Fruit fly (Drosophila melanogaster) whole organism, embryonic: ENCODE results near the gene CG10019.
A peak's percentile ranks its signal among the peaks of the same experiment; 100 is the strongest.

Source experiments
- CG10209 ChIP-seq: fragments of 200-800 bp; sonication (Bioruptor generic); optimal IDR thresholded peaks from 3 replicates; lab custom pipeline; 2017; ENCODE audit warnings: missing biosample characterization, mild to moderate bottlenecking, missing genetic modification characterization, missing genetic modification reagents
- CG10462 ChIP-seq: fragments of 200-800 bp; sonication (Bioruptor generic); optimal IDR thresholded peaks from 2 replicates; lab custom pipeline; 2016; ENCODE audit warnings: missing biosample characterization, missing genetic modification characterization
- CG10979 ChIP-seq: fragments of 200-800 bp; sonication (Bioruptor generic); optimal IDR thresholded peaks from 2 replicates; lab custom pipeline; 2018; ENCODE audit warnings: missing biosample characterization, mild to moderate bottlenecking, missing genetic modification characterization, moderate library complexity
- CG11247 ChIP-seq: fragments of 200-800 bp; sonication (Bioruptor generic); IDR thresholded peaks from 2 replicates; pipeline ENCODE4 v1.3.6; 2022; ENCODE audit warnings: missing biosample characterization, missing genetic modification characterization
- CG14710 ChIP-seq: fragments of 200-800 bp; sonication (Bioruptor generic); optimal IDR thresholded peaks from 3 replicates; lab custom pipeline; 2019; ENCODE audit warnings: missing biosample characterization, mild to moderate bottlenecking, missing genetic modification characterization, moderate library complexity
- CG14860 ChIP-seq: fragments of 200-800 bp; sonication (Bioruptor generic); IDR thresholded peaks from 3 replicates; pipeline ENCODE4 v1.3.6; 2022; ENCODE audit warnings: missing biosample characterization, missing genetic modification characterization; ENCODE audit not compliant: partially characterized antibody
- CG16813 ChIP-seq: fragments of 200-800 bp; sonication (Bioruptor generic); IDR thresholded peaks from 3 replicates; pipeline ENCODE4 v1.3.6; 2022; ENCODE audit warnings: missing biosample characterization, missing genetic modification characterization; ENCODE audit not compliant: partially characterized antibody
- CG16815 ChIP-seq: fragments of 200-800 bp; sonication (Bioruptor generic); optimal IDR thresholded peaks from 3 replicates; lab custom pipeline; 2017; ENCODE audit warnings: missing biosample characterization, mild to moderate bottlenecking, missing genetic modification characterization
- CG17829 ChIP-seq: fragments of 200-800 bp; optimal IDR thresholded peaks from 2 replicates; lab custom pipeline; 2019; ENCODE audit warnings: missing biosample characterization, mild to moderate bottlenecking, missing genetic modification characterization, moderate library complexity
- CG18011 ChIP-seq: fragments of 200-800 bp; sonication (Bioruptor generic); optimal IDR thresholded peaks from 2 replicates; lab custom pipeline; 2017; ENCODE audit warnings: missing biosample characterization, missing genetic modification characterization, mild to moderate bottlenecking, moderate library complexity, missing genotype
- CG2678 ChIP-seq: fragments of 200-800 bp; sonication (Bioruptor generic); optimal IDR thresholded peaks from 3 replicates; lab custom pipeline; 2019; ENCODE audit warnings: missing biosample characterization, mild to moderate bottlenecking, missing genetic modification characterization, moderate library complexity
- CG5245 ChIP-seq: fragments of 200-800 bp; sonication (Bioruptor generic); optimal IDR thresholded peaks from 3 replicates; lab custom pipeline; 2016; ENCODE audit warnings: missing biosample characterization, missing genetic modification characterization
- CG6765 ChIP-seq: fragments of 200-800 bp; sonication (Bioruptor generic); optimal IDR thresholded peaks from 3 replicates; lab custom pipeline; 2017; ENCODE audit warnings: missing biosample characterization, mild to moderate bottlenecking, missing genetic modification characterization
- CG7372 ChIP-seq: fragments of 200-800 bp; sonication (Bioruptor generic); IDR thresholded peaks from 2 replicates; pipeline ENCODE4 v1.3.6; 2022; ENCODE audit warnings: missing biosample characterization, missing genetic modification characterization
- CG7786 ChIP-seq: fragments of 200-800 bp; sonication (Bioruptor generic); optimal IDR thresholded peaks from 2 replicates; lab custom pipeline; 2016; ENCODE audit warnings: missing biosample characterization, missing genetic modification characterization
- CG9727 ChIP-seq: fragments of 200-800 bp; sonication (Bioruptor generic); optimal IDR thresholded peaks from 3 replicates; lab custom pipeline; 2017; ENCODE audit warnings: missing biosample characterization, mild to moderate bottlenecking, missing genetic modification characterization
- CkIIα-i1 ChIP-seq: fragments of 200-800 bp; sonication (Bioruptor generic); IDR thresholded peaks from 2 replicates; pipeline ENCODE4 v1.3.6; 2022; ENCODE audit warnings: missing biosample characterization, missing genetic modification characterization
- Dbx ChIP-seq: fragments of 200-800 bp; sonication (Bioruptor generic); IDR thresholded peaks from 3 replicates; pipeline ENCODE4 v1.3.6; 2022; ENCODE audit warnings: missing biosample characterization, missing genetic modification characterization
- E2f1 ChIP-seq: fragments of 200-800 bp; sonication (Bioruptor generic); IDR thresholded peaks from 2 replicates; pipeline ENCODE4 v1.3.6; 2022; ENCODE audit warnings: missing biosample characterization, missing genetic modification characterization
- Elba2 ChIP-seq: fragments of 200-800 bp; sonication (Bioruptor generic); optimal IDR thresholded peaks from 3 replicates; lab custom pipeline; 2016; ENCODE audit warnings: missing biosample characterization, missing genetic modification characterization
- Hr51 ChIP-seq, 2 experiments: fragments of 200-800 bp; sonication (Bioruptor generic); optimal IDR thresholded peaks; 2 replicates in 1 of 2; 3 replicates in 1 of 2; lab custom pipeline; 2016 to 2018; ENCODE audit warnings: missing biosample characterization in 2 of 2, missing genetic modification characterization in 2 of 2, mild to moderate bottlenecking in 1 of 2, moderate library complexity in 1 of 2
- Hsf ChIP-seq: fragments of 200-800 bp; sonication (Bioruptor generic); optimal IDR thresholded peaks from 3 replicates; lab custom pipeline; 2016; ENCODE audit warnings: missing biosample characterization, missing genetic modification characterization
- Mes4 ChIP-seq: fragments of 200-800 bp; sonication (Bioruptor generic); optimal IDR thresholded peaks from 2 replicates; lab custom pipeline; 2016; ENCODE audit warnings: missing biosample characterization, missing genetic modification characterization
- Oaz ChIP-seq: fragments of 200-800 bp; sonication (Bioruptor generic); IDR thresholded peaks from 2 replicates; pipeline ENCODE4 v1.3.6; 2022; ENCODE audit warnings: missing biosample characterization, missing genetic modification characterization
- Spps ChIP-seq: fragments of 200-800 bp; sonication (Bioruptor generic); optimal IDR thresholded peaks from 2 replicates; lab custom pipeline; 2018; ENCODE audit warnings: missing biosample characterization, mild to moderate bottlenecking, missing genetic modification characterization
- Trl ChIP-seq, 3 experiments: fragments of >200 bp in 2 of 3; fragments of 200-800 bp in 1 of 3; sonication (Bioruptor generic) in 1 of 3; optimal IDR thresholded peaks; 2 replicates in 1 of 3; 3 replicates in 2 of 3; lab custom pipeline; 2016 to 2017; ENCODE audit warnings: missing biosample characterization in 1 of 3, missing genetic modification characterization in 1 of 3
- Xrp1 ChIP-seq: fragments of 200-800 bp; sonication (Bioruptor generic); IDR thresholded peaks from 2 replicates; pipeline ENCODE4 v1.3.6; 2022; ENCODE audit warnings: missing biosample characterization, missing genetic modification characterization
- al ChIP-seq: fragments of 200-800 bp; sonication (Bioruptor generic); IDR thresholded peaks from 2 replicates; pipeline ENCODE4 v1.3.6; 2022; ENCODE audit warnings: missing biosample characterization, missing genetic modification characterization
- ase ChIP-seq: fragments of 200-800 bp; sonication (Bioruptor generic); IDR thresholded peaks from 3 replicates; pipeline ENCODE4 v1.3.6; 2022; ENCODE audit warnings: missing biosample characterization, missing genetic modification characterization
- az2 ChIP-seq: fragments of 200-800 bp; sonication (Bioruptor generic); optimal IDR thresholded peaks from 3 replicates; lab custom pipeline; 2016; ENCODE audit warnings: missing biosample characterization, missing genetic modification characterization
- bcd ChIP-seq: fragments of 200-800 bp; sonication (Bioruptor generic); optimal IDR thresholded peaks from 2 replicates; lab custom pipeline; 2017; ENCODE audit warnings: missing biosample characterization, mild to moderate bottlenecking, missing genetic modification characterization
- dysf ChIP-seq: fragments of 200-800 bp; sonication (Bioruptor generic); IDR thresholded peaks from 3 replicates; pipeline ENCODE4 v1.3.6; 2022; ENCODE audit warnings: missing biosample characterization, missing genetic modification characterization
- eyg ChIP-seq: fragments of 200-800 bp; sonication (Bioruptor generic); optimal IDR thresholded peaks from 3 replicates; lab custom pipeline; 2016; ENCODE audit warnings: missing biosample characterization, missing genetic modification characterization
- fd102C ChIP-seq: fragments of 200-800 bp; sonication (Bioruptor generic); optimal IDR thresholded peaks from 2 replicates; lab custom pipeline; 2018; ENCODE audit warnings: missing biosample characterization, mild to moderate bottlenecking, missing genetic modification characterization, moderate library complexity
- fd96Cb ChIP-seq: fragments of 200-800 bp; sonication (Bioruptor generic); optimal IDR thresholded peaks from 2 replicates; lab custom pipeline; 2018; ENCODE audit warnings: missing biosample characterization, mild to moderate bottlenecking, missing genetic modification characterization, moderate library complexity
- gem ChIP-seq: fragments of 200-800 bp; sonication (Bioruptor generic); optimal IDR thresholded peaks from 2 replicates; lab custom pipeline; 2019; ENCODE audit warnings: missing biosample characterization, mild to moderate bottlenecking, missing genetic modification characterization, moderate library complexity
- gfzf ChIP-seq: fragments of 200-800 bp; sonication (Bioruptor generic); optimal IDR thresholded peaks from 2 replicates; lab custom pipeline; 2016; ENCODE audit warnings: missing biosample characterization, mild to moderate bottlenecking, missing genetic modification characterization, moderate library complexity
- grau ChIP-seq: fragments of 200-800 bp; optimal IDR thresholded peaks from 3 replicates; lab custom pipeline; 2019; ENCODE audit warnings: missing biosample characterization, mild to moderate bottlenecking, missing genetic modification characterization, moderate library complexity
- kay ChIP-seq: fragments of 200-800 bp; sonication (Bioruptor generic); optimal IDR thresholded peaks from 2 replicates; lab custom pipeline; 2016; ENCODE audit warnings: missing biosample characterization, missing genetic modification characterization
- pan ChIP-seq, 4 experiments: fragments of >200 bp in 3 of 4; fragments of 200-800 bp in 1 of 4; sonication (Bioruptor generic) in 1 of 4; optimal IDR thresholded peaks in 3 of 4; IDR thresholded peaks in 1 of 4; 2 replicates each; pipeline versions ENCODE4 v1.3.6 to Lab custom; 2017 to 2022; ENCODE audit warnings: missing biosample characterization in 2 of 4, missing genetic modification characterization in 2 of 4, mixed read lengths in 1 of 4
- phol ChIP-seq: fragments of 200-800 bp; sonication (Bioruptor generic); optimal IDR thresholded peaks from 3 replicates; lab custom pipeline; 2018; ENCODE audit warnings: missing biosample characterization, mild to moderate bottlenecking, missing genetic modification characterization, moderate library complexity
- pita ChIP-seq: fragments of 200-800 bp; sonication (Bioruptor generic); optimal IDR thresholded peaks from 2 replicates; lab custom pipeline; 2017; ENCODE audit warnings: missing biosample characterization, mild to moderate bottlenecking, missing genetic modification characterization
- sug ChIP-seq: fragments of 200-800 bp; optimal IDR thresholded peaks from 2 replicates; lab custom pipeline; 2019; ENCODE audit warnings: missing biosample characterization, mild to moderate bottlenecking, missing genetic modification characterization, moderate library complexity
- tna ChIP-seq: fragments of 200-800 bp; sonication (Bioruptor generic); IDR thresholded peaks from 2 replicates; pipeline ENCODE4 v1.3.6; 2022; ENCODE audit warnings: missing biosample characterization, missing genetic modification characterization; ENCODE audit not compliant: partially characterized antibody
- vnd ChIP-seq: fragments of 200-800 bp; sonication (Bioruptor generic); IDR thresholded peaks from 3 replicates; pipeline ENCODE4 v1.3.6; 2022; ENCODE audit warnings: missing biosample characterization, missing genetic modification characterization; ENCODE audit not compliant: partially characterized antibody
- vvl ChIP-seq: fragments of 200-800 bp; sonication (Bioruptor generic); IDR thresholded peaks from 2 replicates; pipeline ENCODE4 v1.3.6; 2022; ENCODE audit warnings: missing biosample characterization, missing genetic modification characterization
- zen2 ChIP-seq: fragments of 200-800 bp; sonication (Bioruptor generic); IDR thresholded peaks from 3 replicates; pipeline ENCODE4 v1.3.6; 2022; ENCODE audit warnings: missing biosample characterization, missing genetic modification characterization; ENCODE audit not compliant: partially characterized antibody
- zf30C ChIP-seq: fragments of 200-800 bp; sonication (Bioruptor generic); optimal IDR thresholded peaks from 3 replicates; lab custom pipeline; 2018; ENCODE audit warnings: missing biosample characterization, mild to moderate bottlenecking, missing genetic modification characterization
- zfh1 ChIP-seq: fragments of 200-800 bp; sonication (Bioruptor generic); IDR thresholded peaks from 3 replicates; pipeline ENCODE4 v1.3.6; 2022; ENCODE audit warnings: missing biosample characterization, missing genetic modification characterization

Gene CG10019

dm6 chr2L:3786246-3786645 is 56.0 kb downstream of the CG10019 start (continued):
- TF ChIP-seq CG14860 (GFP tag; lab: Robert Waterston, UW) (no peak), CG10979 (peak; percentile 40), eyg (GFP tag; lab: Kevin White, UChicago) (no peak), fd102C (peak; percentile 13), fd96Cb (tag; lab: Kevin White, UChicago) (peak; percentile 36), zfh1 (GFP tag; lab: Robert Waterston, UW) (peak; percentile 95), CG7786 (GFP tag; lab: Kevin White, UChicago) (peak; percentile 59), CG10462 (peak; percentile 56), phol (tag; lab: Kevin White, UChicago) (peak; percentile 44), Xrp1 (GFP tag; lab: Robert Waterston, UW) (peak; percentile 58), pan (optimal IDR thresholded peaks at IDR 0.05; lab: Kevin White, UChicago) (no peak), pan (GFP tag; optimal IDR thresholded peaks at IDR 0.05 in 1 of 2, IDR thresholded peaks at IDR 0.05 in 1 of 2) (peak in 1 of 2 experiments; percentile 83), Mes4 (GFP tag; lab: Kevin White, UChicago) (peak; percentile 68), pita (GFP tag; lab: Kevin White, UChicago) (peak; percentile 34), CG18011 (no peak), E2f1 (peak; percentile 79), CG10209 (peak; percentile 67), CkIIα-i1 (GFP tag; lab: Robert Waterston, UW) (no peak), Spps (tag; lab: Kevin White, UChicago) (no peak), CG17829 (tag; lab: Kevin White, UChicago) (peak; percentile 76), CG16815 (GFP tag; lab: Kevin White, UChicago) (peak; percentile 48), al (GFP tag; lab: Robert Waterston, UW) (peak; percentile 55; the same call in 1 of the 2 replicates), sug (peak; percentile 59), gfzf (GFP tag; lab: Kevin White, UChicago) (no peak), dysf (GFP tag; lab: Robert Waterston, UW) (peak; percentile 89), vnd (no peak), Hsf (GFP tag; lab: Kevin White, UChicago) (peak; percentile 73), CG5245 (GFP tag; lab: Kevin White, UChicago) (peak; percentile 75), tna (GFP tag; lab: Robert Waterston, UW) (no peak), CG11247 (GFP tag; lab: Robert Waterston, UW) (peak; percentile 94), CG14710 (tag; lab: Kevin White, UChicago) (no peak), Elba2 (GFP tag; lab: Kevin White, UChicago) (peak; percentile 38), grau (tag; lab: Kevin White, UChicago) (peak; percentile 67), CG6765 (GFP tag; lab: Kevin White, UChicago) (no peak), gem (tag; lab: Kevin White, UChicago) (peak; percentile 72), kay (GFP tag; lab: Kevin White, UChicago) (peak; percentile 41), az2 (GFP tag; lab: Kevin White, UChicago) (peak; percentile 78), ase (peak; percentile 85), bcd (peak; percentile 60), zf30C (GFP tag; lab: Kevin White, UChicago) (no peak), zen2 (GFP tag; lab: Robert Waterston, UW) (no peak), Oaz (GFP tag; lab: Robert Waterston, UW) (peak; percentile 79), CG16813 (GFP tag; lab: Robert Waterston, UW) (no peak), Dbx (GFP tag; lab: Robert Waterston, UW) (peak; percentile 87), CG7372 (GFP tag; lab: Robert Waterston, UW) (peak; percentile 49; the same call in 1 of the 2 replicates), vvl (GFP tag; lab: Robert Waterston, UW) (peak; percentile 94), CG2678 (tag; lab: Kevin White, UChicago) (peak; percentile 39), CG9727 (peak; percentile 48), Trl (optimal IDR thresholded peaks at IDR 0.05; lab: Kevin White, UChicago) (no peak), Trl (GFP tag; optimal IDR thresholded peaks at IDR 0.05; lab: Kevin White, UChicago) (peak; percentile 73), Hr51 (GFP tag; optimal IDR thresholded peaks at IDR 0.05; lab: Kevin White, UChicago) (peak; percentile 62 to 75)
